Fruit fly (Drosophila melanogaster): ENCODE measurements around the gene sas.
A peak's percentile ranks its signal among the peaks of the same experiment; 100 is the strongest.

The sas gene

dm6 chr3R:7127966-7128365, 34.6 kb upstream of the sas start, which contains the start of gene CG10068 (continued):
- TF ChIP-seq CG4328 (GFP tag; optimal IDR thresholded peaks at IDR 0.05) (peak; percentile 71), mld (GFP tag; IDR thresholded peaks at IDR 0.05; ENCODE audit: partially characterized antibody) (no peak), fd102C (GFP tag; optimal IDR thresholded peaks at IDR 0.05) (peak; percentile 88), Asciz (GFP tag; optimal IDR thresholded peaks at IDR 0.05) (peak; percentile 84), CG15269 (tag; optimal IDR thresholded peaks at IDR 0.05) (peak; percentile 88), rib (GFP tag; IDR thresholded peaks at IDR 0.05) (peak; percentile 64; the same call in 1 of the 2 replicates), CG6791 (GFP tag; IDR thresholded peaks at IDR 0.05; ENCODE audit: partially characterized antibody) (no peak), CrebB (tag; optimal IDR thresholded peaks at IDR 0.05) (peak; percentile 81), bcd (GFP tag; optimal IDR thresholded peaks at IDR 0.05) (peak; percentile 87), CG2116 (GFP tag; optimal IDR thresholded peaks at IDR 0.05) (peak; percentile 76), CG30020 (tag; optimal IDR thresholded peaks at IDR 0.05) (peak; percentile 78), ato (GFP tag; IDR thresholded peaks at IDR 0.05; ENCODE audit: partially characterized antibody) (no peak), Max (GFP tag; optimal IDR thresholded peaks at IDR 0.05) (peak; percentile 91), tna (GFP tag; IDR thresholded peaks at IDR 0.05; ENCODE audit: partially characterized antibody) (no peak), ewg (GFP tag; optimal IDR thresholded peaks at IDR 0.05) (peak; percentile 78), Chrac-16 (GFP tag; optimal IDR thresholded peaks at IDR 0.05) (peak; percentile 89), Pdp1 (GFP tag; optimal IDR thresholded peaks at IDR 0.05) (peak; percentile 89 to 91), CG14667 (GFP tag; IDR thresholded peaks at IDR 0.05) (peak; percentile 85), Usf (GFP tag; optimal IDR thresholded peaks at IDR 0.05) (peak; percentile 22), CG34376 (GFP tag; optimal IDR thresholded peaks at IDR 0.05) (peak; percentile 74), CG17612 (GFP tag; IDR thresholded peaks at IDR 0.05) (peak; percentile 74), crc (GFP tag; optimal IDR thresholded peaks at IDR 0.05) (peak; percentile 76), Sry-δ (GFP tag; optimal IDR thresholded peaks at IDR 0.05) (peak; percentile 68), slp2 (GFP tag; optimal IDR thresholded peaks at IDR 0.05) (peak; percentile 86), vvl (GFP tag; IDR thresholded peaks at IDR 0.05) (peak; percentile 98), Oli (tag; optimal IDR thresholded peaks at IDR 0.05) (peak; percentile 72), Sin3A (optimal IDR thresholded peaks at IDR 0.05) (no peak), CG11696 (GFP tag; IDR thresholded peaks at IDR 0.05) (peak; percentile 89), CG9797 (GFP tag; optimal IDR thresholded peaks at IDR 0.05) (peak; percentile 69), CG13296 (GFP tag; optimal IDR thresholded peaks at IDR 0.05) (peak; percentile 77), ATbp (GFP tag; optimal IDR thresholded peaks at IDR 0.05) (peak; percentile 80), CG12769 (tag; optimal IDR thresholded peaks at IDR 0.05) (peak; percentile 77), CG5245 (GFP tag; optimal IDR thresholded peaks at IDR 0.05) (peak; percentile 85), CG42726 (GFP tag; IDR thresholded peaks at IDR 0.05; ENCODE audit: partially characterized antibody) (no peak), inv (GFP tag; IDR thresholded peaks at IDR 0.05; ENCODE audit: partially characterized antibody) (no peak), sisA (GFP tag; IDR thresholded peaks at IDR 0.05) (peak; percentile 78), chm (GFP tag; IDR thresholded peaks at IDR 0.05) (peak; percentile 93), CG6654 (GFP tag; optimal IDR thresholded peaks at IDR 0.05) (peak; percentile 56), gcm2 (GFP tag; optimal IDR thresholded peaks at IDR 0.05) (peak; percentile 77), CG4424 (GFP tag; optimal IDR thresholded peaks at IDR 0.05) (peak; percentile 88), CG7271 (tag; optimal IDR thresholded peaks at IDR 0.05) (peak; percentile 92), CG3847 (GFP tag; IDR thresholded peaks at IDR 0.05) (no peak), CoRest (tag; optimal IDR thresholded peaks at IDR 0.05) (peak; percentile 88), gsb-n (tag; optimal IDR thresholded peaks at IDR 0.05) (peak; percentile 90), en (GFP tag; optimal IDR thresholded peaks at IDR 0.05) (peak; percentile 79), tio (GFP tag; optimal IDR thresholded peaks at IDR 0.05) (peak; percentile 81), Jarid2 (GFP tag; optimal IDR thresholded peaks at IDR 0.05) (peak; percentile 29), Bdp1 (GFP tag; optimal IDR thresholded peaks at IDR 0.05) (peak; percentile 90), CG6854 (GFP tag; optimal IDR thresholded peaks at IDR 0.05) (peak; percentile 77), Poxn (GFP tag; IDR thresholded peaks at IDR 0.05) (no peak)

All from whole organism, embryonic.